Worm (Caenorhabditis elegans) whole organism, L3 larva: ENCODE results near the gene shc-3.

ENCODE experiments used
- ama-1 ChIP-seq: fragments of 150-350 bp; optimal IDR thresholded peaks from 2 replicates; lab custom pipeline; 2018
- elt-2 ChIP-seq: sonication (generic microtip); optimal IDR thresholded peaks from 2 replicates; lab custom pipeline; 2016; ENCODE audit warnings: missing genetic modification reagents, mild to moderate bottlenecking, missing genetic modification characterization, missing compliant biosample characterization
- fkh-10 ChIP-seq: sonication (generic microtip); optimal IDR thresholded peaks from 2 replicates; lab custom pipeline; 2017; ENCODE audit warnings: missing biosample characterization, missing genetic modification reagents, missing genetic modification characterization
- hmg-11 ChIP-seq: sonication (generic microtip); optimal IDR thresholded peaks from 2 replicates; lab custom pipeline; 2016; ENCODE audit warnings: missing genetic modification characterization, missing compliant biosample characterization
- lsy-12 ChIP-seq: sonication (generic microtip); optimal IDR thresholded peaks from 2 replicates; lab custom pipeline; 2016; ENCODE audit warnings: mild to moderate bottlenecking, missing genetic modification characterization, missing compliant biosample characterization
- nfya-1 ChIP-seq: sonication (generic microtip); optimal IDR thresholded peaks from 2 replicates; lab custom pipeline; 2017; ENCODE audit warnings: missing genetic modification characterization, mild to moderate bottlenecking, missing compliant biosample characterization, antibody characterized with exemption, moderate library complexity; ENCODE audit not compliant: insufficient read depth
- nhr-23 ChIP-seq: fragments of 150-350 bp; optimal IDR thresholded peaks from 2 replicates; lab custom pipeline; 2014; ENCODE audit warnings: missing biosample characterization, missing genetic modification reagents, missing genetic modification characterization
- nhr-25 ChIP-seq: sonication (generic microtip); optimal IDR thresholded peaks from 2 replicates; lab custom pipeline; 2017; ENCODE audit warnings: missing biosample characterization, missing genetic modification characterization
- nhr-76 ChIP-seq: fragments of 150-350 bp; sonication (generic microtip); optimal IDR thresholded peaks from 5 replicates; lab custom pipeline; 2014; ENCODE audit warnings: missing biosample characterization, missing genetic modification characterization
- tbx-2 ChIP-seq: sonication (generic microtip); optimal IDR thresholded peaks from 2 replicates; lab custom pipeline; 2016; ENCODE audit warnings: mild to moderate bottlenecking, missing genetic modification characterization, missing compliant biosample characterization

The shc-3 gene

DNA sequence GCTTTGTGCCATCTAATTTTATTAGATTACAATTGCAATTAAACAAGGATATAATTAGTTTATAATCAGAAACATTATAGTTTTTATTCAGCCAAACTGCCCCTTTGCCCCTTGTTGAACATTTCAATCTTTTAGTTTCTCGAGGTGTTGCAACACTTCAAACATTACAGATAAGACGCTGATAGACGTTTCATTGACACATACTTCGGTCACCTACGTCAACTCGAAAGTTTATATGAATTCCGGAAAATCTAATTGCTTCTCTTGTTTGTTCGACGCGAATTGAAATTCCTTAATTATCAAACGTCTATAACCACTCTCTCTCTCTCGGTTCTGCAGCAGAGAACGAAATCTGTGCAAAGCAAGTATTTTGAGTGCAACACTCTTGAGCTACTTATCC, 49.9 kb downstream of the shc-3 start:
- no peak for TF ChIP-seq nhr-25
- TF ChIP-seq elt-2 (tag; lab: Kevin White, UChicago) = peak; percentile 65

DNA sequence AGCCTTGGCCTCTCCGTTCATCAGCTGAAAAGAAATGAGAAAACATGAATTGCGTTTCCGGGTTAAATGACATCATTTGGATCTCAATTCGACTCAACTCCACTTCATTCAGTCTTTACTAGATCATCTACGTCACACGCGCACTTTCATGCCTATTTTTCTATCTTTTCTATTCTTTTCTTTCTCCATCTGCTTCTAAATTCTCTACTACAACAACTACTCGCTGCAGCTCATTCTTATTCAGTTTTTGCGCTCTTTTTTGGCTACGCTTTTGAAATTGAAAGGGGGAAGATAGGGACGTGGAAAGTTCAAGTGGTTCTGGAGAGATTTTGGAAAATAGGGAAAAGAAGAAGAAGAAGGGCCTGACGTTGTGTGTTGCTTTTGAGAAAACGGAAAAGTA, 51.2 kb downstream of the shc-3 start:
- TF ChIP-seq tbx-2 (tag; lab: Kevin White, UChicago) (peak; percentile 49), nfya-1 (tag; lab: Kevin White, UChicago) (peak; percentile 62), fkh-10 (GFP tag; lab: Kevin White, UChicago) (peak; percentile 89), lsy-12 (tag; lab: Kevin White, UChicago) (no peak), hmg-11 (no peak), ama-1 (lab: Kevin White, UChicago) (peak; percentile 22), nhr-25 (no peak), nhr-23 (peak; percentile 22), nhr-76 (tag; lab: Kevin White, UChicago) (no peak), elt-2 (tag; lab: Kevin White, UChicago) (no peak)
- TF ChIP-seq, all 47 proteins: peak for 5
